Worm (Caenorhabditis elegans) whole organism, early embryonic: ENCODE results near the gene C16C10.8.

ENCODE experiments used
- B0310.2 ChIP-seq: sonication (generic microtip); optimal IDR thresholded peaks from 2 replicates; lab custom pipeline; 2016; ENCODE audit warnings: mild to moderate bottlenecking, missing genetic modification characterization, missing compliant biosample characterization
- F13C5.2 ChIP-seq: sonication (generic microtip); optimal IDR thresholded peaks from 2 replicates; lab custom pipeline; 2017; ENCODE audit warnings: mild to moderate bottlenecking, missing genetic modification characterization, inconsistent platforms, missing compliant biosample characterization
- aly-1 ChIP-seq: sonication (generic microtip); optimal IDR thresholded peaks from 2 replicates; lab custom pipeline; 2016; ENCODE audit warnings: missing genetic modification characterization, missing compliant biosample characterization
- ama-1 ChIP-seq: fragments of 150-350 bp; optimal IDR thresholded peaks from 2 replicates; lab custom pipeline; 2014
- ceh-13 ChIP-seq: fragments of 200-800 bp; sonication (Bioruptor generic); optimal IDR thresholded peaks from 2 replicates; lab custom pipeline; 2018; ENCODE audit warnings: mild to moderate bottlenecking, missing genetic modification characterization, missing compliant biosample characterization
- ceh-36 ChIP-seq: sonication (generic microtip); optimal IDR thresholded peaks from 2 replicates; lab custom pipeline; 2016; ENCODE audit warnings: missing genetic modification characterization, inconsistent platforms, missing compliant biosample characterization
- ets-7 ChIP-seq: sonication (generic microtip); optimal IDR thresholded peaks from 2 replicates; lab custom pipeline; 2016; ENCODE audit warnings: missing genotype, missing genetic modification characterization, missing compliant biosample characterization
- flt-1 ChIP-seq: fragments of 200-800 bp; sonication (Bioruptor generic); IDR thresholded peaks from 2 replicates; pipeline ENCODE4 v1.3.6; 2022; ENCODE audit warnings: missing genetic modification characterization, missing compliant biosample characterization
- hmbx-1 ChIP-seq: sonication (generic microtip); optimal IDR thresholded peaks from 2 replicates; lab custom pipeline; 2016; ENCODE audit warnings: mild to moderate bottlenecking, missing genetic modification characterization, missing compliant biosample characterization
- hmg-4 ChIP-seq: fragments of 200-800 bp; sonication (Bioruptor generic); optimal IDR thresholded peaks from 2 replicates; lab custom pipeline; 2018; ENCODE audit warnings: mild to moderate bottlenecking, missing genetic modification characterization, missing compliant biosample characterization
- hnd-1 ChIP-seq: sonication (generic microtip); optimal IDR thresholded peaks from 2 replicates; lab custom pipeline; 2016; ENCODE audit warnings: missing genetic modification characterization, missing compliant biosample characterization
- pes-1 ChIP-seq: fragments of 200-800 bp; sonication (Bioruptor generic); IDR thresholded peaks from 2 replicates; pipeline ENCODE4 v1.3.6; 2022; ENCODE audit warnings: missing genetic modification reagents, missing genetic modification characterization, missing compliant biosample characterization
- scrt-1 ChIP-seq: fragments of 200-800 bp; sonication (Bioruptor generic); IDR thresholded peaks from 2 replicates; pipeline ENCODE4 v1.3.6; 2022; ENCODE audit warnings: missing genetic modification characterization, missing compliant biosample characterization
- sea-1 ChIP-seq: fragments of 200-800 bp; sonication (Bioruptor generic); conservative IDR thresholded peaks from 2 replicates; pipeline ENCODE4 v1.3.6; 2022; ENCODE audit warnings: missing genetic modification characterization, missing compliant biosample characterization
- tbx-11 ChIP-seq: fragments of 200-800 bp; sonication (Bioruptor generic); IDR thresholded peaks from 2 replicates; pipeline ENCODE4 v1.3.6; 2022; ENCODE audit warnings: missing genetic modification characterization, missing compliant biosample characterization
- tbx-37 ChIP-seq: fragments of 200-800 bp; sonication (Bioruptor generic); conservative IDR thresholded peaks from 2 replicates; pipeline ENCODE4 v1.3.6; 2022; ENCODE audit warnings: missing genetic modification reagents, missing genetic modification characterization, missing compliant biosample characterization
- tra-4 ChIP-seq: sonication (generic microtip); optimal IDR thresholded peaks from 2 replicates; lab custom pipeline; 2017; ENCODE audit warnings: missing genetic modification characterization, missing compliant biosample characterization

The C16C10.8 gene

DNA sequence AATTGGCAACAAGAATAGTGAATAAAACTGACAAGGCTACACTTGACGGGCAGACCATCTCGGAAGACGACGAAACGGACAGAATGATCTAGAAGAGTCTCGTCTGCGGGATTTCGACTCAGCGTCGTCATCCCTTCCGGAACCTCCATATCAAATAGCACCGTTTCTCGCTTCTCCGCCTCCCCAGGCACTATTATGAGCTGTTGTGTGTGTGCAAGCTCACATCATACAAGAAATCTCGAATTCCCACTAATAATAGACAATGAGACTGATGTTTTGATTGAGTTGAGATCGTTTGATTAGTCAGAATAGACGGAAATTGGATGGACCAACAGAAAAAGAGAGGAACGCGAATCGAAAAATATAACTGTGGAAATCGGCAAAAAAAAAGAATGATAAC is 26.3 kb upstream of the C16C10.8 start, which contains the start of gene spp-28:
spp-28 (minus strand) TSS at position 101 of the 400 bp plus-strand sequence.
- TF ChIP-seq tbx-11 (GFP tag; lab: Robert Waterston, UW): no peak
- TF ChIP-seq tra-4 (tag; lab: Kevin White, UChicago): no peak
- TF ChIP-seq ceh-36 (tag; lab: Kevin White, UChicago): no peak
- no peak for TF ChIP-seq sea-1 (GFP tag; lab: Robert Waterston, UW)
- no peak for TF ChIP-seq pes-1 (GFP tag; lab: Robert Waterston, UW)
- no peak for TF ChIP-seq tbx-37 (GFP tag; lab: Robert Waterston, UW)
- no peak for TF ChIP-seq hmbx-1
- no peak for TF ChIP-seq B0310.2
- TF ChIP-seq ets-7 (tag; lab: Kevin White, UChicago): no peak
- no peak for TF ChIP-seq ama-1 (lab: Kevin White, UChicago)
- no peak for TF ChIP-seq flt-1 (GFP tag; lab: Robert Waterston, UW)

DNA sequence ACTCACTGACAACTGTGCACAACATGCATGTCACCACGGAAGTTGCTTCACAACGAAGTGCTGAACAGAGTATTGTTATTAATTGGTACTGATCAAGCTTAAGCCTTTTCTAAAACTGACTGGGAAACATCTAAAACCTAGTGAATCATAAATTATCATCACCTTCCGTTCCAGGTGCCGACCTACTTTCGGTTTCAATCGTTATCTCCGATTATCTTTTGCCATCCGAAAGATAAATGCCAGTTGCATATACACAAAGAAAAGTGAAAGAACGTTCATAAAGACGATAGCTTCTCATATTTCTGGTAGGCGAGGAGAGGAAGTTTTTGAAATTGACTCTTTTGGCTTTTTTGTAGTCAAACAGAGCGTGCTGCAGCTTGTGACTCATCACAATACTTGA is 25.6 kb upstream of the C16C10.8 start:
- no peak for TF ChIP-seq scrt-1 (GFP tag; lab: Robert Waterston, UW)
- no peak for TF ChIP-seq tra-4 (tag; lab: Kevin White, UChicago)
- TF ChIP-seq ceh-13 (GFP tag; lab: Kevin White, UChicago): no peak
- no peak for TF ChIP-seq aly-1 (tag; lab: Kevin White, UChicago)
- TF ChIP-seq flt-1 (GFP tag; lab: Robert Waterston, UW): no peak
- TF ChIP-seq F13C5.2: no peak
- no peak for TF ChIP-seq ceh-36 (tag; lab: Kevin White, UChicago)
- TF ChIP-seq hnd-1 (tag; lab: Kevin White, UChicago): no peak

DNA sequence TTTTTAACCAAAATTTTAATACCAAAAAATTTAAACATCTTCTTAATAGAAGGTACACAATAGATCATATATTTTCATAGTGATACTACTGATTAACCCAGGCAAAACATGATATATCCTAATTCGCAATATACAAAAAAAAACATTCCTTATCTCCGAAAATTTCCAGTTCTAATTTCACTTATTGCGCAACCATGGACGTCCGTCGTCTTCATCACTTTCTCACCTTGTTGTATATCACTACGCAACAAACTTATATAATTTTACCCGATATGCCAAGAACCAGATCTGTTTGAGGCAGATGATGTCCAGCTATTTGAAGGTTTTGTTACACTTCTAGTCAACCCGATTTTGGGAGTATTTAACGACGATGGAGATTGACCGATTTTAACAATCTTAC is 23.9 kb upstream of the C16C10.8 start, which contains the start of gene R74.2:
R74.2 (plus strand) TSS at position 316 of the 400 bp plus-strand sequence.
- TF ChIP-seq B0310.2 (no peak), F13C5.2 (no peak), sea-1 (GFP tag; lab: Robert Waterston, UW) (no peak), pes-1 (GFP tag; lab: Robert Waterston, UW) (no peak), flt-1 (GFP tag; lab: Robert Waterston, UW) (no peak), tra-4 (tag; lab: Kevin White, UChicago) (no peak), ets-7 (tag; lab: Kevin White, UChicago) (no peak), ceh-36 (tag; lab: Kevin White, UChicago) (no peak), ama-1 (lab: Kevin White, UChicago) (no peak), tbx-37 (GFP tag; lab: Robert Waterston, UW) (no peak), tbx-11 (GFP tag; lab: Robert Waterston, UW) (no peak), hmbx-1 (no peak), scrt-1 (GFP tag; lab: Robert Waterston, UW) (no peak), hmg-4 (no peak), aly-1 (tag; lab: Kevin White, UChicago) (no peak), hnd-1 (tag; lab: Kevin White, UChicago) (no peak), ceh-13 (GFP tag; lab: Kevin White, UChicago) (no peak)

DNA sequence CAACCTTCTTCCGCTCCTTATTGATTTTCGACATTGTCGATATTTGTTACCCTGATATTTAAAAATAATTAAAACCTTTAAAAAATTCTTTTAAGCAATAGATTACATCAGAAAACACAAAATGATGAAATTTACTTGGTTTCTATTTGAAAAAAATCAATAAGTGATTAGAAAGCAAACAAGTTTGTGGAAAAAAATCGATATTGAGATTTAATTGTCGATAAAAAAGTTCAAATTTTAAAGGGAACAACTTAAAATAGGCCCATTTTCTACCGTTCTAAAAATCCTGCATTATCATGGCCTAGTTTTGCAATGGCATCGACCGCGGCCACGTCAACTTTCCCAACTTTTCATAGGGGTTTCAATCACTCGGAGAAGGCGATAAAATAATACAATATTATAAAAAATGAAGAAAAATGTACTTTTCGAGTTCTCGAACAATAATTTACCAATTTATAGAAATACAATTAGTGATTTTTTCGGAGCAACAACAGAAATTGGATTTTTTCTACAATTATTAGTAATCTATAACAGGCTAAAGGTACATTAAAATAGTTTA is 22.9 kb upstream of the C16C10.8 start, which contains the start of gene lars-1:
lars-1 (minus strand) TSS at position 51 of the 559 bp plus-strand sequence.
- no peak for TF ChIP-seq ets-7 (tag; lab: Kevin White, UChicago)
- no peak for TF ChIP-seq F13C5.2
- no peak for TF ChIP-seq hmg-4
- TF ChIP-seq hnd-1 (tag; lab: Kevin White, UChicago): no peak
- no peak for TF ChIP-seq pes-1 (GFP tag; lab: Robert Waterston, UW)
- no peak for TF ChIP-seq ceh-36 (tag; lab: Kevin White, UChicago)
- TF ChIP-seq B0310.2: no peak
- no peak for TF ChIP-seq hmbx-1
- TF ChIP-seq ama-1 (lab: Kevin White, UChicago): no peak
- no peak for TF ChIP-seq tbx-37 (GFP tag; lab: Robert Waterston, UW)
- TF ChIP-seq ceh-13 (GFP tag; lab: Kevin White, UChicago): no peak
- no peak for TF ChIP-seq tra-4 (tag; lab: Kevin White, UChicago)
- no peak for TF ChIP-seq tbx-11 (GFP tag; lab: Robert Waterston, UW)
- no peak for TF ChIP-seq aly-1 (tag; lab: Kevin White, UChicago)
- no peak for TF ChIP-seq sea-1 (GFP tag; lab: Robert Waterston, UW)
- TF ChIP-seq flt-1 (GFP tag; lab: Robert Waterston, UW): no peak
- TF ChIP-seq scrt-1 (GFP tag; lab: Robert Waterston, UW): no peak

DNA sequence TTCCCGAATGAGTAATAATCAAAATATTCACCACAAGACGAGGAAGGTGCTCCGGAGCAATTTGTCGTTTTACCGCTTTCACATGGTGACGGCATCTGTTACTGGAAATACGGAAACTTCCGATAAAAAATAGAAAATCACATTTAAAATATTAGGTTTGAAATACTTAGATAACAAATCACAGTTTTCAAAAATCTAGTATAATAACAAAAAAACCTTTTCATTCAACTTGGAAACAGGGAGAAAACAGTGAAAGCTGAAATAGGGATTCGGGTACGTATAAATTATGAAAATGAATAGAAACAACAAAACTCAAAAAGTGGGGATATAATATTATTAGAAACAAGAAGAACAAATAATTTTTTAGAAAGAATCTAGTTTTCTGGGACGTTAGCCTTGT is 17.4 kb upstream of the C16C10.8 start, which contains the start of gene C16C10.1:
C16C10.1 (minus strand) TSS at position 101 of the 400 bp plus-strand sequence.
- TF ChIP-seq pes-1 (GFP tag; lab: Robert Waterston, UW) (no peak), tbx-37 (GFP tag; lab: Robert Waterston, UW) (no peak), hmbx-1 (no peak), ceh-36 (tag; lab: Kevin White, UChicago) (no peak), hmg-4 (no peak), B0310.2 (no peak), tbx-11 (GFP tag; lab: Robert Waterston, UW) (no peak), ceh-13 (GFP tag; lab: Kevin White, UChicago) (no peak), flt-1 (GFP tag; lab: Robert Waterston, UW) (no peak), F13C5.2 (no peak), scrt-1 (GFP tag; lab: Robert Waterston, UW) (no peak), tra-4 (tag; lab: Kevin White, UChicago) (no peak), aly-1 (tag; lab: Kevin White, UChicago) (no peak), hnd-1 (tag; lab: Kevin White, UChicago) (no peak), sea-1 (GFP tag; lab: Robert Waterston, UW) (no peak), ets-7 (tag; lab: Kevin White, UChicago) (no peak), ama-1 (lab: Kevin White, UChicago) (no peak)

DNA sequence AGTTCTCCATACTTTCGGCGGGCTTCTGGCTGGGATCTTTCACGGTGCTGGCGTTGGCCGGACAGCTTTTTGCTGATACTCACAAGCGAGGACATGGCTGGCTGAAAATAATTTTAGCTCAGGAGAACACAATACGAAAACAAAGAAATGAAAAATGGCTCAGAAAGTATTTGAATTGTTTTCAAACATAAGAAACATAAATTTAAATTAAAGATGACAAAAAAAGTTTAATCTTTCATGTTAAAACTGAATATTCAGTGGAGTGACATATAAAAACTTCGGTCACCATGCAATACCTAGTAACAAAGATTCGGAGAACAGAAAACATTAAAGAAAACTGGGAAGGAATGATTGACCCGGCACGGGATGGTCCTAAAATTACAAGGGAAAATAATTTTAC is 14.6 kb upstream of the C16C10.8 start, which contains the start of gene C16C10.2:
C16C10.2 (minus strand) TSS at position 101 of the 400 bp plus-strand sequence.
- no peak for TF ChIP-seq aly-1 (tag; lab: Kevin White, UChicago)
- no peak for TF ChIP-seq ama-1 (lab: Kevin White, UChicago)
- TF ChIP-seq B0310.2: no peak
- no peak for TF ChIP-seq sea-1 (GFP tag; lab: Robert Waterston, UW)
- no peak for TF ChIP-seq ceh-36 (tag; lab: Kevin White, UChicago)
- TF ChIP-seq hnd-1 (tag; lab: Kevin White, UChicago): no peak
- TF ChIP-seq ceh-13 (GFP tag; lab: Kevin White, UChicago): no peak
- TF ChIP-seq tbx-11 (GFP tag; lab: Robert Waterston, UW): no peak
- no peak for TF ChIP-seq tbx-37 (GFP tag; lab: Robert Waterston, UW)
- no peak for TF ChIP-seq ets-7 (tag; lab: Kevin White, UChicago)
- TF ChIP-seq scrt-1 (GFP tag; lab: Robert Waterston, UW): no peak
- TF ChIP-seq hmbx-1: no peak
- no peak for TF ChIP-seq hmg-4
